Worm (Caenorhabditis elegans): ENCODE measurements around the gene Y39E4A.1.

DNA sequence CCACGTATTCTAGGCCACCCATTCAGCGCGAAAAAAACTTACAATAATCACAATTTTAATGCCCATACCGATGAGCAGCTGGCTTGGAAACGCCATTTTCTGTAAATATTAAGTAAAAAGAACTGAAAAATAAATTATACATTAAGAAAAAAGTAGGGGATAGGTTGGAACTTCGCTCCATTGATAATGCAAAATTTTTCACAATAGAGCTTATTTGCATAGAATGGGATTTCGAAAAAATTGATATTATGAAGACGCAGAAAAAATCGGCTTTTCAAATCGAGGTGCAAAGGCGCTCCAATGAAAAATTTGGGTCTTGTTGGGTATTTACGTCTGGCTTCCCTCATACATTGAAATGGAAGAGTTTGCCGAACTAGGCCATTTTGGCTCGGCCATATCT, 32.6 kb upstream of the Y39E4A.1 start, which contains the start of gene Y37D8A.16:
- TF ChIP-seq W03F9.2 (tag; optimal IDR thresholded peaks at IDR 0.05) (no peak), him-1 (tag; optimal IDR thresholded peaks at IDR 0.05) (no peak)
